Worm (Caenorhabditis elegans): ENCODE measurements around the gene srv-8.
A peak's percentile ranks its signal among the peaks of the same experiment; 100 is the strongest.

srv-8 gene

DNA sequence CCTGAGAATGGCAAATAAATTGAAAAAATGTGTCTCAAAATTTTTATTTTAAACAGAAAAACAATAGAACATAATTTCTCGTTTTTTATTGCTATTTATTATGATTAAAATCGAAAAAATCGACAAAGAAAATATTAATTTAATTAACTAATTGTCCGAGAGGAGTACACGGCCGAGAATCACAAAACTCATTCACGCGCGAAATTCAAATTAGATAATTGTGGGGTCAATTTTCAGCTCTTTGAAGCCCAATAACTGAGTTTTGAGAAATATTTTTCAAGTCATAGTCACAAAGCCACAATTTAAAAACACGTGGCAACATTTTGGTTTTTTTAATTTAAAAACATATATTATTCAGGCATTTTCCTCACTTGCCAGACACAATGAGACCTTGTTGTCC, 11.5 kb downstream of the srv-8 start (continued):
- peak; percentile 20 for TF ChIP-seq lsl-1 (GFP tag; optimal IDR thresholded peaks at IDR 0.05)
- TF ChIP-seq cebp-2 (GFP tag; IDR thresholded peaks at IDR 0.05) = no peak
- no peak; the same call in 1 of the 2 replicates for TF ChIP-seq mcd-1 (GFP tag; IDR thresholded peaks at IDR 0.05)

- TF ChIP-seq lsy-27 (tag; optimal IDR thresholded peaks at IDR 0.05; ENCODE audit: borderline replicate concordance, insufficient read depth) (no peak), attf-3 (GFP tag; conservative IDR thresholded peaks at IDR 0.05) (0 out of 2 replicates have a peak, but pooled peaks have one; percentile 6), nfya-1 (tag; optimal IDR thresholded peaks at IDR 0.05; ENCODE audit: borderline replicate concordance, insufficient read depth) (no peak), Y53G8AR.9 (GFP tag; conservative IDR thresholded peaks at IDR 0.05) (0 out of 2 replicates have a peak, but pooled peaks have one; percentile 46)
Measured at ce11 chrV:13408440-13408839, 12.1 kb downstream of the srv-8 start.

- TF ChIP-seq madf-3 (GFP tag; IDR thresholded peaks at IDR 0.05) (0 out of 2 replicates have a peak, but pooled peaks have one; percentile 20), dox-1 (GFP tag; IDR thresholded peaks at IDR 0.05) (0 out of 2 replicates have a peak, but pooled peaks have one; percentile 27), mxl-1 (tag; optimal IDR thresholded peaks at IDR 0.05) (no peak), pha-4 (tag; optimal IDR thresholded peaks at IDR 0.05) (no peak), lir-1 (GFP tag; conservative IDR thresholded peaks at IDR 0.05) (no peak), snpc-1.3 (tag; optimal IDR thresholded peaks at IDR 0.05; ENCODE audit: insufficient read depth) (no peak), sptf-2 (GFP tag; optimal IDR thresholded peaks at IDR 0.05) (no peak), attf-3 (GFP tag; conservative IDR thresholded peaks at IDR 0.05) (0 out of 2 replicates have a peak, but pooled peaks have one; percentile 18), atf-7 (tag; optimal IDR thresholded peaks at IDR 0.05) (peak; percentile 21), cebp-1 (GFP tag; IDR thresholded peaks at IDR 0.05) (peak; percentile 57; the same call in 1 of the 2 replicates), cebp-1 (tag; optimal IDR thresholded peaks at IDR 0.05) (peak; percentile 67), K11D2.4 (GFP tag; IDR thresholded peaks at IDR 0.05) (no peak), ztf-28 (GFP tag; IDR thresholded peaks at IDR 0.05) (no peak), bed-1 (GFP tag; IDR thresholded peaks at IDR 0.05) (no peak), athp-1 (tag; optimal IDR thresholded peaks at IDR 0.05) (no peak), nhr-80 (tag; optimal IDR thresholded peaks at IDR 0.05) (peak; percentile 55), C06A6.2 (GFP tag; conservative IDR thresholded peaks at IDR 0.05) (no peak)
Measured at ce11 chrV:13407913-13408312, 12.6 kb downstream of the srv-8 start, which contains the start of gene F53F1.3. Gene F53F1.3, plus strand, starts transcription at chrV:13408242.

DNA sequence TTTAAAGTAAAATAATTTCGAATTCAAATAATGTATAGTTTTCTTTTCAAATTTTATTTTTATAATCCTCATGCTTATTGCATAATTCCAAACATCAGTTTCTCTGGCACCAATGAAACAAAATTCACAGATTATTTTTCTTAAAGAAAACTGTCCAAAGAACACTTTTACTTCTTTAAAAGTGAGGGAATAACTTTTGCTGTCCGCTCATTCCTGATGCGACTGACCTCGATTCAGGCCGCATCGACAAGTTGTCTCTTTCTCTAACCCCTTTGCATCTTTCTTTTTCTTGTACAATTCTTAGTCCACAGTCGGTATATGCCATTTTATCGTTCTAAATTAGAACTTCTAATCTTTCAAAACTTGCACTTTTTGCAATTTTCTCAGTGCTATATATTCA, 14.0 kb downstream of the srv-8 start, which contains the start of gene F53F1.2:
F53F1.2 (plus strand) TSS at position 306 of the 400 bp plus-strand sequence.
- TF ChIP-seq madf-6 (GFP tag; IDR thresholded peaks at IDR 0.05) (no peak), lin-54 (GFP tag; optimal IDR thresholded peaks at IDR 0.05) (no peak), pbrm-1 (GFP tag; IDR thresholded peaks at IDR 0.05) (no peak), ceh-91 (GFP tag; IDR thresholded peaks at IDR 0.05) (no peak), nfya-1 (tag; optimal IDR thresholded peaks at IDR 0.05; ENCODE audit: borderline replicate concordance, insufficient read depth) (no peak), ztf-22 (GFP tag; optimal IDR thresholded peaks at IDR 0.05) (no peak), dpff-1 (tag; optimal IDR thresholded peaks at IDR 0.05) (no peak), madf-10 (tag; optimal IDR thresholded peaks at IDR 0.05) (no peak)

- TF ChIP-seq hlh-12 (tag; optimal IDR thresholded peaks at IDR 0.05) (no peak), madf-6 (GFP tag; IDR thresholded peaks at IDR 0.05) (peak; percentile 73), attf-3 (GFP tag; conservative IDR thresholded peaks at IDR 0.05) (peak; percentile 89), madf-8 (GFP tag; conservative IDR thresholded peaks at IDR 0.05) (peak; percentile 60), lsl-1 (GFP tag; optimal IDR thresholded peaks at IDR 0.05) (peak; percentile 49)
Measured at ce11 chrV:13406032-13406431, 14.5 kb downstream of the srv-8 start, which contains the start of gene cutl-1. Gene cutl-1, minus strand, starts transcription at chrV:13406114.
